Fruit fly (Drosophila melanogaster) whole organism, embryonic: Measurements from ENCODE around the gene CG1774.

ENCODE experiments used
- CG11247 ChIP-seq: fragments of 200-800 bp; sonication (Bioruptor generic); IDR thresholded peaks from 2 replicates; pipeline ENCODE4 v1.3.6; 2022; ENCODE audit warnings: missing biosample characterization, missing genetic modification characterization
- CG11723 ChIP-seq: fragments of 200-800 bp; sonication (Bioruptor generic); optimal IDR thresholded peaks from 2 replicates; lab custom pipeline; 2017; ENCODE audit warnings: missing biosample characterization, mild to moderate bottlenecking, missing genetic modification characterization
- CG12391 ChIP-seq: fragments of 200-800 bp; sonication (Bioruptor generic); optimal IDR thresholded peaks from 3 replicates; lab custom pipeline; 2018; ENCODE audit warnings: missing biosample characterization, mild to moderate bottlenecking, missing genetic modification characterization, moderate library complexity
- CG12942 ChIP-seq: fragments of 200-800 bp; sonication (Bioruptor generic); optimal IDR thresholded peaks from 3 replicates; lab custom pipeline; 2016; ENCODE audit warnings: missing biosample characterization, missing genetic modification characterization
- CG15601 ChIP-seq: fragments of 200-800 bp; sonication (Bioruptor generic); optimal IDR thresholded peaks from 3 replicates; lab custom pipeline; 2019; ENCODE audit warnings: missing biosample characterization, mild to moderate bottlenecking, missing genetic modification characterization, moderate library complexity
- CG15696 ChIP-seq: fragments of 200-800 bp; sonication (Bioruptor generic); optimal IDR thresholded peaks from 2 replicates; lab custom pipeline; 2019; ENCODE audit warnings: missing biosample characterization, mild to moderate bottlenecking, missing genetic modification characterization, moderate library complexity
- CG16779 ChIP-seq: fragments of 200-800 bp; sonication (Bioruptor generic); IDR thresholded peaks from 2 replicates; pipeline ENCODE4 v1.3.6; 2022; ENCODE audit warnings: missing biosample characterization, missing genetic modification characterization
- CG17359 ChIP-seq: fragments of 200-800 bp; sonication (Bioruptor generic); optimal IDR thresholded peaks from 3 replicates; lab custom pipeline; 2018; ENCODE audit warnings: missing biosample characterization, mild to moderate bottlenecking, missing genetic modification characterization, moderate library complexity
- CG17912 ChIP-seq: fragments of 200-800 bp; sonication (Bioruptor generic); optimal IDR thresholded peaks from 2 replicates; lab custom pipeline; 2018; ENCODE audit warnings: missing biosample characterization, mild to moderate bottlenecking, missing genetic modification characterization
- CG1792 ChIP-seq: fragments of 200-800 bp; sonication (Bioruptor generic); optimal IDR thresholded peaks from 2 replicates; lab custom pipeline; 2016; ENCODE audit warnings: missing biosample characterization, missing genetic modification characterization
- CG2678 ChIP-seq: fragments of 200-800 bp; sonication (Bioruptor generic); optimal IDR thresholded peaks from 3 replicates; lab custom pipeline; 2019; ENCODE audit warnings: missing biosample characterization, mild to moderate bottlenecking, missing genetic modification characterization, moderate library complexity
- CG31441 ChIP-seq: fragments of 200-800 bp; sonication (Bioruptor generic); IDR thresholded peaks from 2 replicates; pipeline ENCODE4 v1.3.6; 2022; ENCODE audit warnings: missing biosample characterization, missing genetic modification characterization
- CG3163 ChIP-seq: fragments of 200-800 bp; sonication (Bioruptor generic); optimal IDR thresholded peaks from 3 replicates; lab custom pipeline; 2016; ENCODE audit warnings: missing biosample characterization, missing genetic modification characterization
- CG3407 ChIP-seq: fragments of 200-800 bp; sonication (Bioruptor generic); optimal IDR thresholded peaks from 2 replicates; lab custom pipeline; 2018; ENCODE audit warnings: missing biosample characterization, mild to moderate bottlenecking, missing genetic modification characterization
- CG4424 ChIP-seq: fragments of 200-800 bp; sonication (Bioruptor generic); optimal IDR thresholded peaks from 3 replicates; lab custom pipeline; 2016; ENCODE audit warnings: missing biosample characterization, missing genetic modification characterization
- CTCF ChIP-seq: fragments of 200-800 bp; sonication (Bioruptor generic); optimal IDR thresholded peaks from 2 replicates; lab custom pipeline; 2017; ENCODE audit warnings: missing biosample characterization, mild to moderate bottlenecking, missing genetic modification characterization, moderate library complexity
- E2f1 ChIP-seq: fragments of 200-800 bp; sonication (Bioruptor generic); IDR thresholded peaks from 2 replicates; pipeline ENCODE4 v1.3.6; 2022; ENCODE audit warnings: missing biosample characterization, missing genetic modification characterization
- Fer2 ChIP-seq: fragments of 200-800 bp; sonication (Bioruptor generic); optimal IDR thresholded peaks from 2 replicates; lab custom pipeline; 2018; ENCODE audit warnings: missing biosample characterization, mild to moderate bottlenecking, missing genetic modification characterization, moderate library complexity
- Fer3 ChIP-seq: fragments of 200-800 bp; sonication (Bioruptor generic); optimal IDR thresholded peaks from 2 replicates; lab custom pipeline; 2018; ENCODE audit warnings: missing biosample characterization, mild to moderate bottlenecking, missing genetic modification characterization, moderate library complexity
- Jarid2 ChIP-seq: fragments of 200-800 bp; sonication (Bioruptor generic); optimal IDR thresholded peaks from 3 replicates; lab custom pipeline; 2017; ENCODE audit warnings: mild to moderate bottlenecking, missing biosample characterization, missing genetic modification reagents, missing genetic modification characterization
- MBD-R2 ChIP-seq: fragments of 200-800 bp; sonication (Bioruptor generic); IDR thresholded peaks from 2 replicates; pipeline ENCODE4 v1.3.6; 2022; ENCODE audit warnings: missing biosample characterization, missing genetic modification characterization
- MTF-1 ChIP-seq: fragments of 200-800 bp; sonication (Bioruptor generic); optimal IDR thresholded peaks from 2 replicates; lab custom pipeline; 2018; ENCODE audit warnings: missing biosample characterization, mild to moderate bottlenecking, missing genetic modification characterization, borderline replicate concordance
- Pdp1 ChIP-seq, 2 experiments: fragments of 200-800 bp; sonication (Bioruptor generic); optimal IDR thresholded peaks; 3 replicates each; lab custom pipeline; 2016; ENCODE audit warnings: missing biosample characterization in 2 of 2, missing genetic modification characterization in 2 of 2, mild to moderate bottlenecking in 1 of 2, moderate library complexity in 1 of 2
- Scr ChIP-seq: fragments of 200-800 bp; sonication (Bioruptor generic); IDR thresholded peaks from 2 replicates; pipeline ENCODE4 v1.3.6; 2022; ENCODE audit warnings: missing biosample characterization, missing genetic modification characterization; ENCODE audit not compliant: partially characterized antibody
- al ChIP-seq: fragments of 200-800 bp; sonication (Bioruptor generic); IDR thresholded peaks from 2 replicates; pipeline ENCODE4 v1.3.6; 2022; ENCODE audit warnings: missing biosample characterization, missing genetic modification characterization
- ase ChIP-seq: fragments of 200-800 bp; sonication (Bioruptor generic); IDR thresholded peaks from 3 replicates; pipeline ENCODE4 v1.3.6; 2022; ENCODE audit warnings: missing biosample characterization, missing genetic modification characterization
- br ChIP-seq: fragments of >200 bp; optimal IDR thresholded peaks from 2 replicates; lab custom pipeline; 2017
- chinmo ChIP-seq: fragments of 200-800 bp; sonication (Bioruptor generic); IDR thresholded peaks from 4 replicates; pipeline ENCODE4 v1.3.6; 2022; ENCODE audit warnings: missing biosample characterization, missing genetic modification characterization; ENCODE audit not compliant: partially characterized antibody
- ci ChIP-seq: fragments of 200-800 bp; sonication (Bioruptor generic); IDR thresholded peaks from 3 replicates; pipeline ENCODE4 v1.3.6; 2022; ENCODE audit warnings: missing biosample characterization, missing genetic modification characterization
- dysf ChIP-seq: fragments of 200-800 bp; sonication (Bioruptor generic); IDR thresholded peaks from 3 replicates; pipeline ENCODE4 v1.3.6; 2022; ENCODE audit warnings: missing biosample characterization, missing genetic modification characterization
- ewg ChIP-seq: fragments of 200-800 bp; sonication (Bioruptor generic); optimal IDR thresholded peaks from 3 replicates; lab custom pipeline; 2017; ENCODE audit warnings: mild to moderate bottlenecking, missing biosample characterization, missing genetic modification reagents, missing genetic modification characterization
- fd96Cb ChIP-seq: fragments of 200-800 bp; sonication (Bioruptor generic); optimal IDR thresholded peaks from 2 replicates; lab custom pipeline; 2018; ENCODE audit warnings: missing biosample characterization, mild to moderate bottlenecking, missing genetic modification characterization, moderate library complexity
- gcm ChIP-seq: fragments of 200-800 bp; sonication (Bioruptor generic); optimal IDR thresholded peaks from 2 replicates; lab custom pipeline; 2019; ENCODE audit warnings: missing biosample characterization, mild to moderate bottlenecking, missing genetic modification characterization, moderate library complexity
- gt ChIP-seq: fragments of 200-800 bp; sonication (Bioruptor generic); IDR thresholded peaks from 2 replicates; pipeline ENCODE4 v1.3.6; 2022; ENCODE audit warnings: missing biosample characterization, missing genetic modification characterization
- inv ChIP-seq: fragments of 200-800 bp; sonication (Bioruptor generic); IDR thresholded peaks from 2 replicates; pipeline ENCODE4 v1.3.6; 2022; ENCODE audit warnings: missing biosample characterization, missing genetic modification characterization; ENCODE audit not compliant: partially characterized antibody
- mam ChIP-seq: fragments of 200-800 bp; sonication (Bioruptor generic); optimal IDR thresholded peaks from 3 replicates; lab custom pipeline; 2016; ENCODE audit warnings: missing biosample characterization, missing genetic modification characterization
- nerfin-2 ChIP-seq: fragments of 200-800 bp; sonication (Bioruptor generic); IDR thresholded peaks from 2 replicates; pipeline ENCODE4 v1.3.6; 2022; ENCODE audit warnings: missing biosample characterization, missing genetic modification characterization; ENCODE audit not compliant: partially characterized antibody
- nmo ChIP-seq: fragments of 200-800 bp; sonication (Bioruptor generic); optimal IDR thresholded peaks from 2 replicates; lab custom pipeline; 2018; ENCODE audit warnings: missing biosample characterization, mild to moderate bottlenecking, missing genetic modification characterization, moderate library complexity
- pb ChIP-seq: fragments of 200-800 bp; sonication (Bioruptor generic); optimal IDR thresholded peaks from 3 replicates; lab custom pipeline; 2016; ENCODE audit warnings: missing biosample characterization, missing genetic modification characterization
- peb ChIP-seq: fragments of 200-800 bp; sonication (Bioruptor generic); IDR thresholded peaks from 2 replicates; pipeline ENCODE4 v1.3.6; 2022; ENCODE audit warnings: missing biosample characterization, missing genetic modification characterization
- prd ChIP-seq, 3 experiments: fragments of >200 bp in 2 of 3; fragments of 200-800 bp in 1 of 3; sonication (Bioruptor generic) in 1 of 3; optimal IDR thresholded peaks in 2 of 3; IDR thresholded peaks in 1 of 3; 2 replicates in 2 of 3; 3 replicates in 1 of 3; pipeline versions ENCODE4 v1.3.6 to Lab custom; 2017 to 2022; ENCODE audit warnings: missing biosample characterization in 1 of 3, missing genetic modification characterization in 1 of 3
- sisA ChIP-seq: fragments of 200-800 bp; sonication (Bioruptor generic); IDR thresholded peaks from 2 replicates; pipeline ENCODE4 v1.3.6; 2022; ENCODE audit warnings: missing biosample characterization, missing genetic modification characterization
- sna ChIP-seq: fragments of 200-800 bp; sonication (Bioruptor generic); IDR thresholded peaks from 2 replicates; pipeline ENCODE4 v1.3.6; 2022; ENCODE audit warnings: missing biosample characterization, missing genetic modification characterization; ENCODE audit not compliant: partially characterized antibody
- sug ChIP-seq: fragments of 200-800 bp; optimal IDR thresholded peaks from 2 replicates; lab custom pipeline; 2019; ENCODE audit warnings: missing biosample characterization, mild to moderate bottlenecking, missing genetic modification characterization, moderate library complexity
- tap ChIP-seq: fragments of 200-800 bp; optimal IDR thresholded peaks from 3 replicates; lab custom pipeline; 2019; ENCODE audit warnings: missing biosample characterization, mild to moderate bottlenecking, missing genetic modification characterization, moderate library complexity
- vfl ChIP-seq: fragments of 200-800 bp; sonication (Bioruptor generic); optimal IDR thresholded peaks from 2 replicates; lab custom pipeline; 2016; ENCODE audit warnings: missing biosample characterization, missing genetic modification characterization
- z ChIP-seq: fragments of 200-800 bp; sonication (Bioruptor generic); IDR thresholded peaks from 3 replicates; pipeline ENCODE4 v1.3.6; 2022; ENCODE audit warnings: missing biosample characterization, missing genetic modification characterization
- zf30C ChIP-seq: fragments of 200-800 bp; sonication (Bioruptor generic); optimal IDR thresholded peaks from 3 replicates; lab custom pipeline; 2018; ENCODE audit warnings: missing biosample characterization, mild to moderate bottlenecking, missing genetic modification characterization

Gene CG1774

dm6 chr3R:31608030-31608429 lies 15.4 kb downstream of the CG1774 start (continued):
- TF ChIP-seq Fer2 (tag; lab: Kevin White, UChicago) = no peak
- TF ChIP-seq CG15696 (tag; lab: Kevin White, UChicago) = peak; percentile 18
- TF ChIP-seq CG11723 (GFP tag; lab: Kevin White, UChicago) = peak; percentile 9
- no peak for TF ChIP-seq E2f1 (GFP tag; lab: Robert Waterston, UW)
- TF ChIP-seq sug (tag; lab: Kevin White, UChicago) = peak; percentile 39
- TF ChIP-seq sna (GFP tag; lab: Robert Waterston, UW) = no peak
- no peak for TF ChIP-seq mam

DNA sequence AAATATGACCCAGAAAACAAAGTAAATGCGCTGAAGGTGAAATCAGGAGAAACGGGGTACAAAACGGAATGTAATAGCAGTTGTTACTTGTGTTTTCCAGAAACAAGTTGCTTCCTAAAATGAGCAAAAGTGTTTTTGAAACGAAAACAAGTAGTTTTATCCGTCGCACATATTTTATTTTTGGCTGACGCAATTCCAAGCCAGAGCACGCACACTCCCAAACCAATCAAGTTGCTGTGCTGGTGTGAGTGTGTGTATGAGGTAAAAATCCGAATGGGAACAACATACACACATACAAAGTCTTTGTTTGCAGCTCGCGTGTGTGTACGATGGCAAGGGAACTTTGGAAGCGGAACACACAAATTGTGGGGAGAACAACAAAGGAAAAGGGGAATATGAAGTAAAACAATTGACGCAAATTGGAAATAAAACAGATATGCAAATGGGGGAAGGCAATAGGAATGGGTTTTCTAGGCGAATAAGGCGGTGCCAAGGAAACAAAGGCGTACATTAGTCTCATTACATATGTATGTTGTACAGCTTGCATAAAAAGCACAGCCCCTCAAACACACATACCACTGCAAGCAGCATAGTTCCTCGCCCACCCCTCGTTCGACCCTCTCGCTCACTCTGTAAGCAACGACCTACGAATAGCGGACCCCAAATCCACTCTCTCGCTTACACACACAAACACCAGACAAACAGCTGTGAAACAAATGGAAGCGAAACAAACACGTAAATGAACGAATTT lies 16.0 kb downstream of the CG1774 start:
- TF ChIP-seq CTCF (GFP tag; lab: Kevin White, UChicago) (no peak), CG15696 (tag; lab: Kevin White, UChicago) (no peak), CG1792 (GFP tag; lab: Kevin White, UChicago) (no peak), ewg (GFP tag; lab: Kevin White, UChicago) (no peak), gcm (GFP tag; lab: Kevin White, UChicago) (no peak), CG31441 (GFP tag; lab: Robert Waterston, UW) (no peak), CG17359 (tag; lab: Kevin White, UChicago) (peak; percentile 10), CG11247 (GFP tag; lab: Robert Waterston, UW) (no peak), ase (GFP tag; lab: Robert Waterston, UW) (no peak), pb (GFP tag; lab: Kevin White, UChicago) (no peak), Fer3 (tag; lab: Kevin White, UChicago) (no peak), CG17912 (GFP tag; lab: Kevin White, UChicago) (peak; percentile 64), fd96Cb (tag; lab: Kevin White, UChicago) (no peak), peb (GFP tag; lab: Robert Waterston, UW) (no peak), z (GFP tag; lab: Robert Waterston, UW) (no peak), gt (GFP tag; lab: Robert Waterston, UW) (no peak), vfl (GFP tag; lab: Kevin White, UChicago) (no peak), sisA (GFP tag; lab: Robert Waterston, UW) (no peak), Pdp1 (GFP tag; optimal IDR thresholded peaks at IDR 0.05; lab: Kevin White, UChicago) (peak in 1 of 2 experiments; percentile 93), inv (GFP tag; lab: Robert Waterston, UW) (no peak), CG3163 (GFP tag; lab: Kevin White, UChicago) (no peak), nerfin-2 (GFP tag; lab: Robert Waterston, UW) (no peak), CG16779 (GFP tag; lab: Robert Waterston, UW) (no peak), CG15601 (tag; lab: Kevin White, UChicago) (no peak), CG12942 (GFP tag; lab: Kevin White, UChicago) (no peak), zf30C (GFP tag; lab: Kevin White, UChicago) (no peak), CG4424 (GFP tag; lab: Kevin White, UChicago) (no peak), MTF-1 (GFP tag; lab: Kevin White, UChicago) (no peak), CG3407 (peak; percentile 29), MBD-R2 (GFP tag; lab: Robert Waterston, UW) (no peak), CG2678 (tag; lab: Kevin White, UChicago) (peak; percentile 0), al (no peak), ci (no peak), br (lab: Kevin White, UChicago) (no peak), prd (optimal IDR thresholded peaks at IDR 0.05; lab: Kevin White, UChicago) (no peak), prd (GFP tag; IDR thresholded peaks at IDR 0.05; lab: Robert Waterston, UW) (no peak), dysf (no peak), CG12391 (tag; lab: Kevin White, UChicago) (no peak), Scr (GFP tag; lab: Robert Waterston, UW) (no peak), Jarid2 (GFP tag; lab: Kevin White, UChicago) (no peak), tap (tag; lab: Kevin White, UChicago) (no peak), chinmo (GFP tag; lab: Robert Waterston, UW) (no peak), nmo (GFP tag; lab: Kevin White, UChicago) (peak; percentile 13)
